Worm (Caenorhabditis elegans): Measurements from ENCODE around the gene R01E6.7.

R01E6.7 gene

DNA sequence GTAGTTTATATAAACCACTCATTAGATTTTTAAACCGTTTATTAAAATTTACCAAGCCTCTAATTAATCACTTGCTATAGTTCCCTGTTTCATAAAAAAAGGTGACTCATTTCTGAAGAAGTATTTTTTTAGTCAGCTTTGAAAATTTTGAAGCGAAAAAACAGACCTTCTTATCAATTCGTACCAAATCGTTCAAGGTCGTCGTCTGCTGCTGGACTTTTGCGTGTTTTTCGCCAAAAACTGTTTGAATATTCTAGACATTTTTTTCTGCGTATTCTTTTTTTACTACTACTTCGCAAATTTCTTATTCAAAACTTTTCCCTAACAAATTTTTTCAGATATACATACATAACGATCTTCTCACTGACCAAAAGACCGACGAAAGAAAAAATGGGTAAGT lies 27.5 kb downstream of the R01E6.7 start, which contains the start of gene cah-4:
cah-4 (plus strand) TSS at position 339 of the 400 bp plus-strand sequence.
- TF ChIP-seq W03F9.2 (tag; optimal IDR thresholded peaks at IDR 0.05) (no peak), him-1 (tag; optimal IDR thresholded peaks at IDR 0.05) (no peak), dao-5 (tag; optimal IDR thresholded peaks at IDR 0.05) (no peak)

DNA sequence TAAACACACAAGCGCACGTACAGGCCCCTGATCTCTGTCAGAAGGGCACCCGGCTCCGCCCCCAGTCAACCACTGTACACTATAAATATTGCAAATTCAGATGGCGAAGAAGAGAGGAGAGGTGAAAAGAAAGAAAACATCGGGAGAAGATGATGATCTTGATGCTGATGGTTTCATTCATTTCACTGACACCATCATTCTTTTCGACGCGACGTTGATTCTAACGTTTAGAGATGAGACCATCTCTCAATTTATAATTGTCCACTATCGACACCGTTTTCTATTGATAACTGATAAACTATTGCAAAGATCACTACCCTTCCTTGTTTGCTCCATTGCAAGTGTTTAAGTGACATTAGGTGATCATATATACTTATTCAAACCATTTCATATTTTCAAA lies 28.4 kb downstream of the R01E6.7 start:
- no peak for TF ChIP-seq him-1 (tag; optimal IDR thresholded peaks at IDR 0.05)
- TF ChIP-seq W03F9.2 (tag; optimal IDR thresholded peaks at IDR 0.05), result no peak
- TF ChIP-seq dao-5 (tag; optimal IDR thresholded peaks at IDR 0.05), result no peak

DNA sequence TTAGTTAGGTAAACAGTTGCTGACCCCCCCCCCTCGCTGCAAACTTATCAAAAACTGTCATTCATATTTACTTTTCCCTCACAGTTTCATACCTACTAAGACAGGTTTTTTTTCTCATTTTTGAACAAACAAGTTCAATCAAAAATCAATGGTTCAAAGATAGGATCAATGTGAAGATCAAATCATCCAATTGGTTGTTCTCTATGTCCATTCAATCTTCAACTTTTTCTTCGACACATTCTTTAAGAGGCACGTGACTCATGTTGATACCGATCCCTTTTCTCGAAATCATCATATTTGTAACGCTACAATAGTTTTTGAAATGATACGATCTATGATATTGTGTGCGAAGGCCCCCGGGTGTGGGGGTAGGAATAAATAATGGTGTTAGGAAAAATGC lies 30.1 kb downstream of the R01E6.7 start:
- no peak for TF ChIP-seq dao-5 (tag; optimal IDR thresholded peaks at IDR 0.05)
- TF ChIP-seq him-1 (tag; optimal IDR thresholded peaks at IDR 0.05), result no peak
- no peak for TF ChIP-seq W03F9.2 (tag; optimal IDR thresholded peaks at IDR 0.05)

DNA sequence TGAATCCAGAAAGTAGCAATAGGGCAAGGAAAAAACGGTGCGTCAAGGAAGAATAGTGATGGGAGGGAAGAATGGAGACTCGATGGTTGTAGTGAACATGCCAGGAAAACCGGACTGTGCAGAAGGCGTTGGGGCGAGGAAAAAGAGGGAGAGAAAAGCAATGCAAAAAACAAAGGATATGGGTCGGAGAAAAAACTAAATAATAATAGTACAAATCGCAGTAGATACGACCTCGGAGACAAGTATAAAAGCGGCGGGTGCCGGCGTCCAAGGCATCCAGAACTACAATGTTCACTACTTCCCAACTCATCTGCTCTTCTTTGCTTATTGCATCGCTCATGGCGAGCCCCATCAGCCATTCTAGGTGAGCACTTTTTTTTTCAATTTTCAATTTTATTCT lies 33.0 kb downstream of the R01E6.7 start, which contains the start of gene R01E6.5:
R01E6.5 (plus strand) TSS at position 301 of the 400 bp plus-strand sequence.
- TF ChIP-seq him-1 (tag; optimal IDR thresholded peaks at IDR 0.05) (no peak), dao-5 (tag; optimal IDR thresholded peaks at IDR 0.05) (no peak), W03F9.2 (tag; optimal IDR thresholded peaks at IDR 0.05) (no peak)

DNA sequence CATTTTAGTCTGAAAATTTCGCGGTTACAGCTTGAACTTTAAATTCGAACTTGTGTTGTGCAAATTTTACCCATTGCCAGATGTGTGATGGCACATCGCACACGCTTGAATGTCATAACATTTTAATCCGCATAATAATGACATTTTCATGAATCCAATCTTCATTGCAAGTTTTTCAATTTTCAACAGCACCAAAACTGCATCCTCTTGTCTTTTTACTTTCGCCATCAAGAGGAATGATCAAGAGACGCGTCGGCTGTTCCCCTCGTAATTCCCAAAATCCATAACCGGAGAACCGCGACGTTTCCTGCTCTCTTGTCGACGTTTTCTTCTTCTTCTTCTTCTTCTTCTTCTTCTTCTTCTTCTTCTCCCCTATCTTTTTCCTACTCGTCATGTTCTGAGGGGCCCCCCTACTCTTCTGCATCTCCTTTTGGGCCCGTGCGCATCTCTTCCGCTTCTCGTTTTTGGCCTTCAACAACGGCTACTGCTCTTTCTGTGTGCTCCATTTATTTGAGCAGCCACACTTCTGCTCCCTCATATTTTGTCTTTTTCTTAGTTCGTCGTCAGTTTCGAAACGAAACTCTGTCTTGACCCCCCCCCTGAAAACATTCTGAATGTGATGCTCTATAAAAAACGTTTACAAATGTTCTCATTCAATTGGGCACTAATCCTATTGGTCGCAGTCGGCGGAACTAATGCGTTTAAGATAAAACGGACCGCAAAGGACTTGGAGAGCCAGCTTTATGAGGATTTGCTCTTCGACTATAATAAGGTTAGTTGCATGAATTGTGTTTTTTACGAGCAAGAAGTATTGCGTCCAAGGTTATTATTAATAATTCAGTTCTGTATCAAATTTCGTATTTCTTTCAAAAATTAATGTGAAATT lies 37.1 kb downstream of the R01E6.7 start, which contains the start of gene acr-12:
acr-12 (plus strand) TSS at position 430 of the 886 bp plus-strand sequence.
- no peak for TF ChIP-seq dao-5 (tag; optimal IDR thresholded peaks at IDR 0.05)
- TF ChIP-seq him-1 (tag; optimal IDR thresholded peaks at IDR 0.05), result peak; percentile 74

DNA sequence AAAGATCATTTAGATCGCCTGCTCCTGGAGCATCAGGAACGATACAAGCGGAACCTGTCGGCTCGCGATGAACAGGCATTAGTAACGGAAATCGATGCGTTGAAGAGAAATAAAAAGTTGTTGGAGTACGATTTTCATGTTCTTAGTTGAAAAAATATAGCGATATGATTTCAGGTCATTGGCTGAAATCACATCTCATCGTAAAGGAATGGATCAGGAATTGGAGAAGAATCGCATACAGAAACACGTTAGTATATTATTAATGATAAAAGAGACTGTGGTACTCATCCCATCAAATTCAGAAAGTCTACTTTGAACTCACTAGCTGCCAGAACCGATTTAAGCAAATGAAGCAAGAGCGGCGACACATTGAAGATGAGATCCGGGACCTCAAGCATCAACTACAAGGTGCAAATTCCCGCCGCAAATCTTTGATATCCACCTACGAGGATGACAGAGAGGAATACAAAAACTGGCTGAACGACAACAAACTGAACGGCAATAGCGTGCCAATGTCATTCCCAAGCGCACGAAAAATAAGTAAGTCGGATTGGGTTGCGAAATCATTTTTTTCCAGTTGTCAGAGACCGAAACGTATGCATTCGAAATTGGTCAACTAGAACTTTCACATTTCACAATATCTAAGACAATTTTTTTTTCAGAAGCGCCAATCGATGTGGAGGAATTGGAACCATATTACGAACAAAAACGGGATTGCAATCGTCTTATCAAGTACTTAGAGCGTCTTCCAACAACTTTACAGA lies 39.6 kb downstream of the R01E6.7 start:
- no peak for TF ChIP-seq dao-5 (tag; optimal IDR thresholded peaks at IDR 0.05)
- TF ChIP-seq him-1 (tag; optimal IDR thresholded peaks at IDR 0.05), result no peak
- no peak for TF ChIP-seq W03F9.2 (tag; optimal IDR thresholded peaks at IDR 0.05)

DNA sequence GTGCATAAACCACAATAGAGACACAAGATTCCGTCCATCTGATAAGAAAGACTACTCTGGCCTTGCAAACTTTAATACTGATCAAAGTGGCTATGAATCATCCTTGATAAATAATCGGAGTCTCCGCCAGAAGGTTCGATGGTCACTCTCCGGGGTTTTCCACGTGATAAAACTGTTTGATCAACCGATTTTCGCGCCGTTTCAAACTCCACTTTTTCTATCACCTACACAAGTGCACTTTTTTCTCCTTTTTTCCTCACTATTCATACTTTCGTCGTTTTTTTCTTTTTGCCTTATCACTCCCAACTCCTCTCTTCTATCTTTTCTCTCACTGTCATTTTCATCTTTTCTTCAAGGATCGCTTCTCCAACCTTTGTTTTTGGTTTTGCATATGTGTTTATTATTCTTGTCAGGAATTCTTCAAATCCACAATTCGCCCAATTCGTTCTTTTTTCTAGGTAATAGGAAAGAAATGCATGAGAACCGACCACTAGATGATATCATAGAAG lies 41.1 kb downstream of the R01E6.7 start, which contains the start of gene F18H3.4:
F18H3.4 (plus strand) TSS at position 459 of the 509 bp plus-strand sequence.
- TF ChIP-seq him-1 (tag; optimal IDR thresholded peaks at IDR 0.05) (no peak), dao-5 (tag; optimal IDR thresholded peaks at IDR 0.05) (no peak), W03F9.2 (tag; optimal IDR thresholded peaks at IDR 0.05) (peak; percentile 39)

DNA sequence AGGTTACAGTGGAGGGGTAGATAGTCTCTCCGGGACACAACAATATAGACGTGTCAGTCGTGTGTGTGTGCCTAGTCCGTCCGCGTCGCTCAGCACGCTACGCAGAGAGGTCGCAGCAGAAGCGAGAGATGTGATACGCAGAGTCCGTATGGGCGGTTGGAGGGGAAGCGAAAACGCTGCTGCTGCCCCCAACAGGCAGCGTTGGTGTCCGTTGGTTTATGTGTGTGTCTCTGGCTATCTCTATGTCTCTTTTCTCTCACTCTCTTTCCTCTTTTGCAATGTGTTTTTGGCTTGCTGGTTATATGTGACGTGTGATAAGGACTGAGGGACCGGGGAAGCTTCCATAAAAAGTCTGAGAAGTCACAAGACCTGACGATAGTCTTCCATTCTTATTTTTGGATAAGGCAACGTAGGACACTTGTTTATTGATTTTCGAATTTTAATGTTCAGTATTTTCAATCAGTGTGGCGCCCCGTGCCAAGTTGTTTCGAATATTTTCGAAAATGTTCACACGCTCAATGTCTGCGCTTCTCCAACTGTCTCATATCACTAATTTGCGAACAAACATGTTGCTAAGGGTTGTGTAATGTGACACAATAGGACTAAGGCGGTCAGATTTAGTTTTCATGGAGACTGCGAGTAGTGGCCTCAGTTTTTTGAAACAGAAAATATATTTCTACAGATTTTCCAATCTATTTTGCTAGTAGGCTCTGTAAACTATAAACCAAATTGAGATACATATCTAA lies 42.2 kb downstream of the R01E6.7 start, which contains the start of gene pab-2:
pab-2 (minus strand) TSS at position 69 of the 746 bp plus-strand sequence.
- TF ChIP-seq him-1 (tag; optimal IDR thresholded peaks at IDR 0.05) (peak; percentile 81), dao-5 (tag; optimal IDR thresholded peaks at IDR 0.05) (no peak), W03F9.2 (tag; optimal IDR thresholded peaks at IDR 0.05) (peak; percentile 69)

DNA sequence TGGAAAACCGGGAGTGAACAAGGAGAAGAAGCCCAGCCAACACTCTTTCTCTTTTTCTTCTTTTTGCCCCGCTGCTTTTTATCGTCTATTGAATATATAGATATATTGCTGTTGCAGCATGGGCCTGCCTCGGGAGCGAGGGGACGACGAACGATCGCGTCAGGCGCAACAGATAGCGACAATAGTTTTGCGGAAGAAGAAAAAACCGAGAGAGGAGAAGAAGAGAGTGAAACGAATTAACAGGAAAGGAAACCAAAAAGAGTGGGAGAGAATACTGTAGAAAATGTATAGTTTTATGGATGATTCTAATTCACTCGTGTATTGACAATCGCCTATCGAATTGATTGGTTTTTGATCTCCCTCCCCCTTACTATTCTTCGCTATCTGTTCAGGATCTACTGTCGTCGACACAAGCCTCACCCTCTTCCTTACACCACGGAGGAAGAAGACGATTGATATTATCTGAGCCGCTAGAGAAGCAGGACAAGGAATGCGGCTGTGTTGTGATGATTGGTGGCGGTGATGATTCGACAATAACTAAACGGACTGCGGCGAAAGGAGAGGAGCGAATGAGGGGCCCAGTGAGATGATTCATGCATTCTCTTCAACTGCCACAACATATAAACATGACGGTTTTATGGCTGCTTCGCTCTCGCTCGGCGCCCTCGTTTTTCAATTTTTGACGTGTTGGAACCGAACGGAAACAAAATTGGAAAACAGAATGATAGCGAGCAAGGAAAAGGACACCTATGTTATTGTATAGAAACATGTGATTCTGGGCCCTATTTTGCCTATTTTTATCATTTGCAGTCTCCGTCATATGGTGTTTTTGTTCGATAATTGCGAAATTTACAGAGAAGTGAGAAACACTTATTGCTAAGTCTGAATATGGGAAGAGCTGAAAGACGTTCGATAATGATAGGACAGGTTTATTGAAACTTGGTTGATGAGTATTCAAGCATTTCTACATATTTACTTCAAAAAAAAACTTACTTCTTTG lies 43.2 kb downstream of the R01E6.7 start:
- TF ChIP-seq dao-5 (tag; optimal IDR thresholded peaks at IDR 0.05) (no peak), him-1 (tag; optimal IDR thresholded peaks at IDR 0.05) (no peak), W03F9.2 (tag; optimal IDR thresholded peaks at IDR 0.05) (no peak)

DNA sequence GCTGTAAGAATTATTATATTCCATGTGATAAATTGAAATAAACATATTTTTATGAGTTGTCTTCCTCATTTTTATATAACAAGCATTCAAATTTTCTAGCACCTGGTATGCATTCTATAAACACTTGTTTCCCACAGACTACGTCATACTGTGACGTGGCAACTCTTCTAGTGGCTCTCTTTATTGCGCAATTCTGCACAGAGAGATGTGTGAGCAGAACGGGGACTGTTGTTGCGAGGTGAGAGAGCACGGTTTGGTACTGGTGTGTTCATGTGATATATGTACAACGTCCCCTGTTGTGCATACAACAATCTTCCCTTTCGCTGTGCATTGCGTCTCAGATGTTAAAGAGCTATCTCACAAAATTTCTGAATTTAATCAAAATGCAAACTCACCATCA lies 44.7 kb downstream of the R01E6.7 start:
- TF ChIP-seq W03F9.2 (tag; optimal IDR thresholded peaks at IDR 0.05) (no peak), dao-5 (tag; optimal IDR thresholded peaks at IDR 0.05) (no peak), him-1 (tag; optimal IDR thresholded peaks at IDR 0.05) (no peak)

DNA sequence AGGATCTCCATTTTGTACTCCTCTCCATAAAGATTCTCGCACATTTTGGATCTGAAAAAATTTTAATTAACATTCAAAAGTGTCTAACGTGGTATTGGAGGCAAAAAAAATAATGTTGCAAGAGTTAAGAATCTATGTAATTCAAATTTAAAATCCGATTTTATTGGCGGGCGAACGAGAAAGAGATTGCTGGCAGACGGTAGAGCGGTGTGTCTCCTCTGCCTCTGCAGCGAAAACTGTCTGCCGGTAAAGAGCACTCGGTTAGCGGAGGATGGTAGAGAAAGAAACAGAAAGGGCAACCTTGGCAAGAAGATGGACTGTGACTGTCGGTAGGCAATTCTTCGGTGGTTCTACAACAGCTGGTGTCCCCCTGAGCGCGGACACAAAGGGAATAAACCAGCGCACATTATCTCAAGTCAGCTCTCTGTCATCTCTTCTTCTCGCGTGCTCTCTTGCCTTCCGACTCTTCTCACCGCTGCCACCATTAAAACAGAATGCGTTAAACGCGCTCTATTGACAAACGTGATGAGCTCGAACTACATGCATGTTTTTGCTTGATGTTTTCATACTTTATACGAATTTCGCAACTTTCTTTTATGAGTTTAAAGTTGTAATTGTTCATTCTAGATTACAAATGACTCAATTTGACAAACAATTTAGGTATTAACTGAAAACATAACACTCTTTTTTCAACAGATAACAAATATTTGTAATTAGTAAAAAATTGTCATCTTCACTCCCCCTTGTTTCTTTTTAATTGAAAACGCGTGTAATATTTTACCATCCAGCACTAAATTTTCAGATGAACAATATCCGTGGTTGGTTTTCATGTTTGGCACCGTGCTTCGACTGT lies 50.7 kb downstream of the R01E6.7 start, which contains the start of the genes cdk-4 and F18H3.1:
cdk-4 (minus strand) TSS at position 51 of the 853 bp plus-strand sequence.
F18H3.1 (plus strand) TSS at position 803 of the 853 bp plus-strand sequence.
- TF ChIP-seq him-1 (tag; optimal IDR thresholded peaks at IDR 0.05), result peak; percentile 53
- no peak for TF ChIP-seq dao-5 (tag; optimal IDR thresholded peaks at IDR 0.05)

Measured in whole organism, L4/young adult.